Worm (Caenorhabditis elegans) whole organism, L2 larva: Measurements from ENCODE around the gene fbxa-74.

Experiments
- F13H6.1 ChIP-seq: sonication (generic microtip); optimal IDR thresholded peaks from 2 replicates; lab custom pipeline; 2016; ENCODE audit warnings: missing genetic modification characterization, missing compliant biosample characterization
- R02D3.7 ChIP-seq: fragments of 150-350 bp; optimal IDR thresholded peaks from 2 replicates; lab custom pipeline; 2014; ENCODE audit warnings: missing biosample characterization, missing genetic modification characterization
- ZK546.5 ChIP-seq: sonication (generic microtip); optimal IDR thresholded peaks from 2 replicates; lab custom pipeline; 2017; ENCODE audit warnings: missing biosample characterization, missing genetic modification characterization
- alr-1 ChIP-seq: fragments of 150-350 bp; optimal IDR thresholded peaks from 2 replicates; lab custom pipeline; 2014; ENCODE audit warnings: missing biosample characterization, missing genetic modification characterization
- aly-2 ChIP-seq: fragments of 150-350 bp; optimal IDR thresholded peaks from 2 replicates; lab custom pipeline; 2014; ENCODE audit warnings: missing biosample characterization, missing genetic modification characterization
- ama-1 ChIP-seq: fragments of 150-350 bp; optimal IDR thresholded peaks from 2 replicates; lab custom pipeline; 2018; ENCODE audit warnings: inconsistent platforms
- blmp-1 ChIP-seq: sonication (generic microtip); optimal IDR thresholded peaks from 2 replicates; lab custom pipeline; 2017; ENCODE audit warnings: missing genetic modification characterization, mild to moderate bottlenecking, missing compliant biosample characterization, antibody characterized with exemption, moderate library complexity; ENCODE audit not compliant: insufficient read depth
- ceh-16 ChIP-seq: fragments of 150-350 bp; optimal IDR thresholded peaks from 2 replicates; lab custom pipeline; 2014; ENCODE audit warnings: missing biosample characterization, missing genetic modification characterization
- crh-2 ChIP-seq: sonication (generic microtip); optimal IDR thresholded peaks from 2 replicates; lab custom pipeline; 2017; ENCODE audit warnings: missing biosample characterization, missing genetic modification characterization
- dmd-4 ChIP-seq: sonication (generic microtip); optimal IDR thresholded peaks from 2 replicates; lab custom pipeline; 2017; ENCODE audit warnings: missing biosample characterization, missing genetic modification characterization
- elt-3 ChIP-seq: sonication (generic microtip); optimal IDR thresholded peaks from 2 replicates; lab custom pipeline; 2017; ENCODE audit warnings: missing biosample characterization, missing genetic modification characterization
- gmeb-1 ChIP-seq: fragments of 150-350 bp; optimal IDR thresholded peaks from 2 replicates; lab custom pipeline; 2014; ENCODE audit warnings: missing biosample characterization, missing genetic modification characterization
- lin-13 ChIP-seq: fragments of 150-350 bp; optimal IDR thresholded peaks from 2 replicates; lab custom pipeline; 2014; ENCODE audit warnings: missing biosample characterization, missing genetic modification reagents, missing genetic modification characterization
- lsy-2 ChIP-seq, 2 experiments: fragments of 150-350 bp in 1 of 2; sonication (generic microtip) in 1 of 2; optimal IDR thresholded peaks; 2 replicates each; lab custom pipeline; 2014 to 2017; ENCODE audit warnings: missing biosample characterization in 2 of 2, missing genetic modification characterization in 2 of 2
- mbf-1 ChIP-seq: sonication (generic microtip); optimal IDR thresholded peaks from 2 replicates; lab custom pipeline; 2017; ENCODE audit warnings: missing biosample characterization, missing genetic modification characterization
- mdl-1 ChIP-seq, 2 experiments: fragments of 150-350 bp in 1 of 2; sonication (generic microtip) in 1 of 2; optimal IDR thresholded peaks; 2 replicates each; lab custom pipeline; 2017; ENCODE audit warnings: missing biosample characterization in 2 of 2, missing genetic modification characterization in 2 of 2
- nhr-10 ChIP-seq: sonication (generic microtip); optimal IDR thresholded peaks from 2 replicates; lab custom pipeline; 2017; ENCODE audit warnings: missing biosample characterization, missing genetic modification characterization
- nhr-11 ChIP-seq: fragments of 150-350 bp; optimal IDR thresholded peaks from 2 replicates; lab custom pipeline; 2014; ENCODE audit warnings: missing biosample characterization, missing genetic modification characterization
- nhr-129 ChIP-seq: fragments of 150-350 bp; optimal IDR thresholded peaks from 2 replicates; lab custom pipeline; 2014; ENCODE audit warnings: missing biosample characterization, missing genetic modification characterization
- nhr-23 ChIP-seq: fragments of 150-350 bp; optimal IDR thresholded peaks from 2 replicates; lab custom pipeline; 2014; ENCODE audit warnings: missing biosample characterization, missing genetic modification reagents, missing genetic modification characterization
- nhr-237 ChIP-seq: fragments of 150-350 bp; optimal IDR thresholded peaks from 2 replicates; lab custom pipeline; 2014; ENCODE audit warnings: missing biosample characterization, missing genetic modification characterization
- nhr-6 ChIP-seq: fragments of 150-350 bp; optimal IDR thresholded peaks from 2 replicates; lab custom pipeline; 2014; ENCODE audit warnings: missing biosample characterization, missing genetic modification characterization
- nhr-77 ChIP-seq: fragments of 150-350 bp; optimal IDR thresholded peaks from 2 replicates; lab custom pipeline; 2014; ENCODE audit warnings: missing biosample characterization, missing genetic modification characterization
- peb-1 ChIP-seq: fragments of 150-350 bp; optimal IDR thresholded peaks from 2 replicates; lab custom pipeline; 2014; ENCODE audit warnings: missing biosample characterization, missing genetic modification characterization
- sem-4 ChIP-seq: fragments of 150-350 bp; optimal IDR thresholded peaks from 2 replicates; lab custom pipeline; 2014; ENCODE audit warnings: missing biosample characterization, missing genetic modification reagents, missing genetic modification characterization
- sma-3 ChIP-seq: sonication (generic microtip); optimal IDR thresholded peaks from 2 replicates; lab custom pipeline; 2016; ENCODE audit warnings: missing genetic modification reagents, missing genetic modification characterization, missing compliant biosample characterization
- sma-9 ChIP-seq, 2 experiments: fragments of 150-350 bp in 1 of 2; sonication (generic microtip) in 1 of 2; optimal IDR thresholded peaks; 2 replicates each; lab custom pipeline; 2014 to 2016; ENCODE audit warnings: missing genetic modification characterization in 2 of 2, mild to moderate bottlenecking in 1 of 2, missing biosample characterization in 1 of 2, missing compliant biosample characterization in 1 of 2, missing genetic modification reagents in 1 of 2, moderate library complexity in 1 of 2
- snpc-4 ChIP-seq: fragments of 150-350 bp; optimal IDR thresholded peaks from 2 replicates; lab custom pipeline; 2014; ENCODE audit warnings: missing biosample characterization, missing genetic modification characterization
- unc-39 ChIP-seq: fragments of 150-350 bp; optimal IDR thresholded peaks from 2 replicates; lab custom pipeline; 2014; ENCODE audit warnings: missing biosample characterization, missing genetic modification characterization
- ztf-1 ChIP-seq: fragments of 200-800 bp; sonication (Bioruptor generic); conservative IDR thresholded peaks from 2 replicates; pipeline ENCODE4 v1.3.6; 2022; ENCODE audit warnings: missing genetic modification characterization, missing compliant biosample characterization
- ztf-11 ChIP-seq: sonication (generic microtip); optimal IDR thresholded peaks from 2 replicates; lab custom pipeline; 2017; ENCODE audit warnings: missing biosample characterization, missing genetic modification characterization
- ztf-4 ChIP-seq: fragments of 150-350 bp; optimal IDR thresholded peaks from 2 replicates; lab custom pipeline; 2014; ENCODE audit warnings: missing biosample characterization, missing genetic modification characterization

fbxa-74 gene

DNA sequence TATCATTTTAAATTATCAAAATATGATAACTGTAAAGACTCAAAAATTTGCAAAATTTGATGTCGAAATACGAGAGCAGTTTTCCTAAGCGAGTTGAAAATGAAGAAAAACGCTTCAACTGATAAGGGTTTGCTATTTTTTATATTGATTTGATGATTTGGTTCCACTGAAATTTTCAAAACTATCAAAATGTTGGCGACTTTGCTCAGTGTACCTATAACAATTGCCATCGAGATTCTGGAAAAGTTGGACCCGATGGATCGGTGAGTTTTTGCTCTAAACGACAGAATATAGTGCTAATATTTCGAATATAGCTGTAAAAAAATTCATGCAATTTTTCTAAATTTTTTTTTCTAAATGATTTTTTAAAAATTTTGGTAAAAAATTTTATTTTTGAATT is 7.0 kb upstream of the fbxa-74 start, which contains the start of the genes fbxa-13 and Y22D7AR.2:
Gene fbxa-13, minus strand, starts transcription at position 101 of the 400 bp plus-strand sequence.
Gene Y22D7AR.2, plus strand, starts transcription at position 148 of the 400 bp plus-strand sequence.
- TF ChIP-seq nhr-6 (tag; lab: Kevin White, UChicago) (no peak), aly-2 (tag; lab: Kevin White, UChicago) (no peak), snpc-4 (tag; lab: Kevin White, UChicago) (no peak)

DNA sequence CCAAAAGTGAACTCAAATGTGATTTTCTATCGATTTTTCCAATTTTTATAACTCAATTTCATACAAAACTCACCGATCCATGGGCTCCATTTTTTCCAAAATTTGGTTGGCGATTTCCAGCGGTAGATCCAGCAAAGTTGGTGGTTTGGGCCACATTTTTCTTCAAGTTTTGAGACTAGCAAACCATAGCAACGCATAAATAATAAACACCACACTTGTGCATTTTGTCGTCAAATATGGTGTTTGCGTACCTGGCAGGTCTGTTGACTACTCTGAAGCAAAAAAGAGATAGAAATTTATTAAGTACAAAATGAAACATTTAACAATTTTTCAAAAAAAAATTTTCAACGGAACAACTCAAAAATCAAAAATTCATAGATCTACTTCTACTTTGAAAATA is 6.5 kb upstream of the fbxa-74 start:
- TF ChIP-seq nhr-77 (tag; lab: Kevin White, UChicago) (no peak), elt-3 (tag; lab: Kevin White, UChicago) (no peak), ZK546.5 (tag; lab: Kevin White, UChicago) (no peak), ama-1 (no peak), ztf-4 (no peak), peb-1 (no peak), crh-2 (tag; lab: Kevin White, UChicago) (no peak), sma-9 (GFP tag; optimal IDR thresholded peaks at IDR 0.05; lab: Kevin White, UChicago) (no peak), sma-9 (tag; optimal IDR thresholded peaks at IDR 0.05; lab: Kevin White, UChicago) (no peak), aly-2 (tag; lab: Kevin White, UChicago) (no peak), nhr-23 (tag; lab: Kevin White, UChicago) (no peak), ztf-1 (no peak), ztf-11 (tag; lab: Kevin White, UChicago) (no peak), alr-1 (tag; lab: Kevin White, UChicago) (no peak), blmp-1 (tag; lab: Kevin White, UChicago) (no peak), mbf-1 (tag; lab: Kevin White, UChicago) (no peak)
- TF ChIP-seq, all 48 proteins: peak for 0

- no peak for TF ChIP-seq sma-3 (GFP tag; lab: Kevin White, UChicago)
- TF ChIP-seq, all 48 proteins: peak for 0
Observed at ce11 chrIII:1704020-1704419, 5.2 kb upstream of the fbxa-74 start.

DNA sequence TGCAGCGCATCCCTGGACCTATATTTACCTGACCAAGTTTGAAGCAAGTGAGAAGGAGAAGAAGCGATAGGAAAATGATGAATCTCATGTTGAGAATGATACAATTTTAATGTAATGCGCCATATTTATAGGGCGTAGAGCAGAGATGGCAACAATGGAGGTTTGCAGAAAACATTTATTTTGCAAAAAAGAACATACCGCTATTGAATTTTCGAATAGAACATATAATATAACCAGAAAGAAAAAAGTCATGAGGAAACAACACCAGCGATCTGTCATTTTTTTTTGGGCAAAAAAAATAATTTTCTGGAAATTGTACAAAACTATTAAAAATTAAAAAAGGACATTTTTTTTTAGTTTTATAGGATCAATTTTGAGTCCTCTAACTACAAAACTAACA is 3.6 kb upstream of the fbxa-74 start, which contains the start of gene spex-3:
Gene spex-3, minus strand, starts transcription at position 101 of the 400 bp plus-strand sequence.
- no peak for TF ChIP-seq nhr-10 (tag; lab: Kevin White, UChicago)
- TF ChIP-seq nhr-6 (tag; lab: Kevin White, UChicago): no peak
- no peak for TF ChIP-seq unc-39
- no peak for TF ChIP-seq ama-1
- TF ChIP-seq F13H6.1 (tag; lab: Kevin White, UChicago): no peak
- no peak for TF ChIP-seq mdl-1 (tag; optimal IDR thresholded peaks at IDR 0.05; lab: Kevin White, UChicago)
- TF ChIP-seq nhr-23 (tag; lab: Kevin White, UChicago): no peak
- no peak for TF ChIP-seq ztf-4
- no peak for TF ChIP-seq dmd-4 (tag; lab: Kevin White, UChicago)

DNA sequence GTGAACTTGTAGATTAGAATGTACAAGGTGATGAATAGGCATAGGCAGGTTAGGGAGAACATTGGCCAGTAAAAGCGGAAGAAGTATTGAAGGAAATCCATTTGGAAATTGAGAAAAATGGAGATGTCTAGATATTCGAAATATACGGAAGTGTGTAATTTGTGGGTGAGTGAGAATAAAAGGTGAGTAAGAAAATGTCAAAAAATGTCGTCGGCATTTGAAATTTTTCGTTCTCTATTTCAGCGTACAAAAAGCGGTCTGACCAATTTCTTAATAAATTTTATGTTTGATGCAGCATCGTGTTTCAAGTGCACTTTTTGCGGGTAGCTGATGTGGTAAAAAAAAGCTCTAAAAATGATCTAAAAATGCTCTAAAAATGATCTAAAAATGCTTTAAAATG is 3.8 kb downstream of the fbxa-74 start, which contains the start of gene srd-64:
Gene srd-64, minus strand, starts transcription at position 101 of the 400 bp plus-strand sequence.
- TF ChIP-seq sem-4 (tag; lab: Kevin White, UChicago): no peak
- TF ChIP-seq unc-39: no peak
- no peak for TF ChIP-seq gmeb-1 (tag; lab: Kevin White, UChicago)
- TF ChIP-seq ama-1: no peak
- no peak for TF ChIP-seq nhr-237
- no peak for TF ChIP-seq nhr-11 (tag; lab: Kevin White, UChicago)
- no peak for TF ChIP-seq R02D3.7 (tag; lab: Kevin White, UChicago)
- no peak for TF ChIP-seq crh-2 (tag; lab: Kevin White, UChicago)
- TF ChIP-seq nhr-23 (tag; lab: Kevin White, UChicago): no peak
- TF ChIP-seq lin-13 (GFP tag; lab: Kevin White, UChicago): no peak
- no peak for TF ChIP-seq ztf-4
- no peak for TF ChIP-seq lsy-2 (tag; optimal IDR thresholded peaks at IDR 0.05; lab: Kevin White, UChicago)

DNA sequence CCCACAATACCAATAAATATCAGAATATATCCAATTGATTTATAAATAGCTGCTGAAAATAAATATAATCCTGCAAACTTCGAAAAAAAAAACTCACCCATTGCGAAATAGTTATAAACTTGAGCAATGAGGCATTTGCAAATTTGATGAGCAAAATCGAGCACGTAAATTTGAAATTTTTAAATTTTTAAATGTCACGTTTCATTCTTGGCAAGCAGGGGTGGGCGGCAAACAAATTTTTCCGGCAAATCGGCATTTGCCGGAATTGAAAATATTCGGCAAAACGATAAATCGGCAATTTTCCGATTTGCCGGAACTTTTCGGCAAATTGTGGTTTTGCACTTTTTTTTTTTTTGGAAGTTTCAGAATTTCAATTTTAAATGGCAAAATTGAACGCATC is 8.9 kb downstream of the fbxa-74 start, which contains the start of gene Y22D7AR.14:
Gene Y22D7AR.14, minus strand, starts transcription at position 101 of the 400 bp plus-strand sequence.
- TF ChIP-seq elt-3 (tag; lab: Kevin White, UChicago): no peak

DNA sequence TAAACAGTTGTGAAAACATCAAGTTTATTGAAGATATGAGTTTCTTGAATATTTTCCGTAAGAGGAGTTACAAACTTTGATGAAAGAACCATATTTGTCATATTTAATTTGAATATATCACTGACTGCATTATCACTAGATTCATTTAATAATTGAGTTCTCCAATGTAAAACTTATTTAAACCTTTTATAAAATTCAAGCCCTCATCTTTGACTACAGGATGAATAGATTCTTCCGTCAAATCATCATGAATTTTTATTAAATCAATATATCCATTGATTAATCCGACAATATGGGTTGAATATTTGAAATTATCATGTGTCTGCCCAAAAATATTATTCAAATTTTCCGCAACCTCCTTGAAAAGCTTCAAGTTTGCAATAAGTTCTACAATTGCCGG is 10.8 kb downstream of the fbxa-74 start, which contains the start of gene Y22D7AR.7:
Gene Y22D7AR.7, minus strand, starts transcription at position 101 of the 400 bp plus-strand sequence.
- TF ChIP-seq ceh-16 (no peak), ama-1 (no peak), snpc-4 (tag; lab: Kevin White, UChicago) (no peak), nhr-11 (tag; lab: Kevin White, UChicago) (no peak), nhr-129 (tag; lab: Kevin White, UChicago) (no peak), unc-39 (no peak), ztf-1 (no peak), sem-4 (tag; lab: Kevin White, UChicago) (no peak), nhr-23 (tag; lab: Kevin White, UChicago) (no peak), ZK546.5 (tag; lab: Kevin White, UChicago) (no peak), alr-1 (tag; lab: Kevin White, UChicago) (no peak)
- TF ChIP-seq, all 48 proteins: peak for 0
